Worm (Caenorhabditis elegans): ENCODE results near the gene nmat-1.

- TF ChIP-seq aly-1 (tag; optimal IDR thresholded peaks at IDR 0.05): no peak
- no peak for TF ChIP-seq hmbx-1 (tag; optimal IDR thresholded peaks at IDR 0.05)
- TF ChIP-seq hmg-4 (GFP tag; optimal IDR thresholded peaks at IDR 0.05): no peak
These were observed 7.4 kb upstream of the nmat-1 start, which contains the start of gene B0198.2 for ce11 chrX:12025070-12025789.
